Worm (Caenorhabditis elegans) whole organism, L1 larva: Measurements from ENCODE around the gene abu-1.

Experiments
- F16B12.6 ChIP-seq: fragments of 150-350 bp; optimal IDR thresholded peaks from 2 replicates; lab custom pipeline; 2014; ENCODE audit warnings: missing biosample characterization, missing genetic modification characterization
- Y116A8C.19 ChIP-seq: sonication (generic microtip); optimal IDR thresholded peaks from 2 replicates; lab custom pipeline; 2016; ENCODE audit warnings: missing compliant biosample characterization, missing genetic modification characterization, borderline replicate concordance
- blmp-1 ChIP-seq: fragments of 150-350 bp; optimal IDR thresholded peaks from 2 replicates; lab custom pipeline; 2014; ENCODE audit warnings: missing biosample characterization, missing genetic modification characterization
- ceh-63 ChIP-seq: fragments of 200-800 bp; sonication (Bioruptor generic); optimal IDR thresholded peaks from 2 replicates; lab custom pipeline; 2018; ENCODE audit warnings: mild to moderate bottlenecking, missing genetic modification characterization, missing compliant biosample characterization
- ceh-8 ChIP-seq: fragments of 200-800 bp; sonication (Bioruptor generic); optimal IDR thresholded peaks from 2 replicates; lab custom pipeline; 2018; ENCODE audit warnings: mild to moderate bottlenecking, missing genetic modification characterization, moderate library complexity, missing compliant biosample characterization
- ceh-82 ChIP-seq, 3 experiments: fragments of 150-350 bp in 1 of 3; sonication (generic microtip) in 2 of 3; optimal IDR thresholded peaks; 2 replicates each; lab custom pipeline; 2014 to 2017; ENCODE audit warnings: missing biosample characterization in 3 of 3, missing genetic modification characterization in 3 of 3
- ceh-88 ChIP-seq: fragments of 200-800 bp; sonication (Bioruptor generic); IDR thresholded peaks from 2 replicates; pipeline ENCODE4 v1.3.6; 2022; ENCODE audit warnings: missing genetic modification characterization, missing compliant biosample characterization
- ces-1 ChIP-seq: fragments of 150-350 bp; optimal IDR thresholded peaks from 2 replicates; lab custom pipeline; 2014; ENCODE audit warnings: missing biosample characterization, missing genetic modification reagents, missing genetic modification characterization
- efl-3 ChIP-seq: fragments of 200-800 bp; sonication (Bioruptor generic); optimal IDR thresholded peaks from 2 replicates; lab custom pipeline; 2018; ENCODE audit warnings: mild to moderate bottlenecking, missing genetic modification characterization, missing compliant biosample characterization
- elt-3 ChIP-seq, 6 experiments: fragments of 150-350 bp in 1 of 6; sonication (generic microtip); optimal IDR thresholded peaks; 2 replicates each; lab custom pipeline; 2017 to 2018; ENCODE audit warnings: missing biosample characterization in 6 of 6, missing genetic modification characterization in 6 of 6, inconsistent platforms in 1 of 6
- ets-5 ChIP-seq: fragments of 200-800 bp; sonication (Bioruptor generic); IDR thresholded peaks from 2 replicates; pipeline ENCODE4 v1.3.6; 2022; ENCODE audit warnings: missing genetic modification characterization, missing compliant biosample characterization
- fkh-10 ChIP-seq: sonication (generic microtip); optimal IDR thresholded peaks from 2 replicates; lab custom pipeline; 2017; ENCODE audit warnings: missing biosample characterization, missing genetic modification reagents, missing genetic modification characterization
- fkh-4 ChIP-seq: sonication (generic microtip); optimal IDR thresholded peaks from 2 replicates; lab custom pipeline; 2016; ENCODE audit warnings: missing compliant biosample characterization, missing genetic modification characterization, borderline replicate concordance
- fkh-8 ChIP-seq: sonication (generic microtip); optimal IDR thresholded peaks from 2 replicates; lab custom pipeline; 2016; ENCODE audit warnings: mild to moderate bottlenecking, missing genetic modification characterization, missing compliant biosample characterization
- fos-1 ChIP-seq: fragments of 150-350 bp; optimal IDR thresholded peaks from 2 replicates; lab custom pipeline; 2014; ENCODE audit warnings: missing biosample characterization, missing genetic modification characterization
- irx-1 ChIP-seq: sonication (generic microtip); optimal IDR thresholded peaks from 2 replicates; lab custom pipeline; 2016; ENCODE audit warnings: missing genetic modification characterization, missing compliant biosample characterization
- isw-1 ChIP-seq: fragments of 200-800 bp; sonication (Bioruptor generic); IDR thresholded peaks from 2 replicates; pipeline ENCODE4 v1.3.6; 2022; ENCODE audit warnings: missing genetic modification characterization, missing compliant biosample characterization
- mef-2 ChIP-seq: fragments of 150-350 bp; optimal IDR thresholded peaks from 2 replicates; lab custom pipeline; 2014; ENCODE audit warnings: missing biosample characterization, missing genetic modification characterization
- mep-1 ChIP-seq: fragments of 150-350 bp; optimal IDR thresholded peaks from 2 replicates; lab custom pipeline; 2014; ENCODE audit warnings: missing biosample characterization, missing genetic modification characterization
- nhr-11 ChIP-seq: fragments of 150-350 bp; optimal IDR thresholded peaks from 2 replicates; lab custom pipeline; 2014; ENCODE audit warnings: missing biosample characterization, missing genetic modification characterization
- nhr-12 ChIP-seq: sonication (generic microtip); optimal IDR thresholded peaks from 2 replicates; lab custom pipeline; 2017; ENCODE audit warnings: missing biosample characterization, missing genetic modification characterization
- nhr-76 ChIP-seq: sonication (generic microtip); optimal IDR thresholded peaks from 2 replicates; lab custom pipeline; 2017; ENCODE audit warnings: missing biosample characterization, missing genetic modification characterization
- nhr-84 ChIP-seq: sonication (generic microtip); optimal IDR thresholded peaks from 2 replicates; lab custom pipeline; 2017; ENCODE audit warnings: missing biosample characterization, missing genetic modification characterization
- nhr-85 ChIP-seq: sonication (generic microtip); peaks from one replicate; lab custom pipeline; 2016; ENCODE audit warnings: missing genetic modification characterization, inconsistent platforms, missing compliant biosample characterization
- nhr-90 ChIP-seq: sonication (generic microtip); optimal IDR thresholded peaks from 2 replicates; lab custom pipeline; 2016; ENCODE audit warnings: mild to moderate bottlenecking, missing genetic modification characterization, missing compliant biosample characterization; ENCODE audit not compliant: poor library complexity
- pag-3 ChIP-seq: sonication (generic microtip); optimal IDR thresholded peaks from 2 replicates; lab custom pipeline; 2017; ENCODE audit warnings: missing genetic modification characterization, mild to moderate bottlenecking, missing compliant biosample characterization, antibody characterized with exemption, borderline replicate concordance; ENCODE audit not compliant: insufficient read depth
- pqm-1 ChIP-seq: sonication (generic microtip); optimal IDR thresholded peaks from 3 replicates; lab custom pipeline; 2017; ENCODE audit warnings: missing biosample characterization, missing genetic modification characterization
- rnt-1 ChIP-seq: sonication (generic microtip); optimal IDR thresholded peaks from 2 replicates; lab custom pipeline; 2016; ENCODE audit warnings: mild to moderate bottlenecking, missing genetic modification characterization, moderate library complexity, missing compliant biosample characterization
- skn-1 ChIP-seq: fragments of 150-350 bp; optimal IDR thresholded peaks from 2 replicates; lab custom pipeline; 2014; ENCODE audit warnings: missing biosample characterization, missing genetic modification characterization
- sox-4 ChIP-seq: sonication (generic microtip); optimal IDR thresholded peaks from 2 replicates; lab custom pipeline; 2016; ENCODE audit warnings: missing genetic modification characterization, missing compliant biosample characterization
- tlp-1 ChIP-seq: fragments of 150-350 bp; optimal IDR thresholded peaks from 2 replicates; lab custom pipeline; 2014; ENCODE audit warnings: missing biosample characterization, missing genetic modification characterization
- unc-130 ChIP-seq: fragments of 150-350 bp; optimal IDR thresholded peaks from 2 replicates; lab custom pipeline; 2017; ENCODE audit warnings: missing biosample characterization, missing genetic modification characterization, inconsistent platforms
- unc-62 ChIP-seq: fragments of 150-350 bp; optimal IDR thresholded peaks from 2 replicates; lab custom pipeline; 2014; ENCODE audit warnings: missing biosample characterization, missing genetic modification reagents, missing genetic modification characterization
- unc-86 ChIP-seq: sonication (generic microtip); optimal IDR thresholded peaks from 2 replicates; lab custom pipeline; 2016; ENCODE audit warnings: missing genetic modification characterization, missing compliant biosample characterization
- unc-98 ChIP-seq: fragments of 200-800 bp; sonication (Bioruptor generic); IDR thresholded peaks from 2 replicates; pipeline ENCODE4 v1.3.6; 2022; ENCODE audit warnings: missing genetic modification characterization, missing compliant biosample characterization
- zip-4 ChIP-seq: fragments of 200-800 bp; sonication (Bioruptor generic); optimal IDR thresholded peaks from 2 replicates; lab custom pipeline; 2018; ENCODE audit warnings: mild to moderate bottlenecking, missing genetic modification characterization, moderate library complexity, missing compliant biosample characterization
- ztf-11 ChIP-seq, 2 experiments: sonication (generic microtip); optimal IDR thresholded peaks; 2 replicates each; lab custom pipeline; 2016 to 2017; ENCODE audit warnings: missing genetic modification characterization in 2 of 2, missing biosample characterization in 1 of 2, missing compliant biosample characterization in 1 of 2

Gene abu-1

ce11 chrV:10423511-10423910, 41.9 kb upstream of the abu-1 start:
- TF ChIP-seq fkh-4 (tag; lab: Kevin White, UChicago) (no peak), nhr-85 (tag; lab: Kevin White, UChicago) (peak; percentile 64)
- TF ChIP-seq, all 84 proteins: peak for 1

ce11 chrV:10421802-10422201, 40.2 kb upstream of the abu-1 start, which contains the start of gene col-13:
Gene col-13, minus strand, starts transcription at chrV:10421902.
- no peak for TF ChIP-seq ceh-8 (GFP tag; lab: Kevin White, UChicago)
- TF ChIP-seq, all 84 proteins: peak for 0

ce11 chrV:10418961-10419360, 37.3 kb upstream of the abu-1 start, which contains the start of gene F15H10.5:
Gene F15H10.5, minus strand, starts transcription at chrV:10419061.
- TF ChIP-seq unc-130 (no peak), skn-1 (tag; lab: Kevin White, UChicago) (no peak), fos-1 (tag; lab: Kevin White, UChicago) (no peak), F16B12.6 (tag; lab: Kevin White, UChicago) (no peak), ceh-63 (GFP tag; lab: Kevin White, UChicago) (no peak), fkh-8 (tag; lab: Kevin White, UChicago) (no peak), Y116A8C.19 (tag; lab: Kevin White, UChicago) (no peak), blmp-1 (tag; lab: Kevin White, UChicago) (no peak), elt-3 (tag; optimal IDR thresholded peaks at IDR 0.05; lab: Kevin White, UChicago) (no peak), irx-1 (tag; lab: Kevin White, UChicago) (no peak), mef-2 (tag; lab: Kevin White, UChicago) (no peak), ceh-82 (tag; optimal IDR thresholded peaks at IDR 0.05; lab: Kevin White, UChicago) (no peak), unc-98 (GFP tag; lab: Robert Waterston, UW) (no peak)

ce11 chrV:10416925-10417324, 35.3 kb upstream of the abu-1 start, which contains the start of gene F15H10.10:
Gene F15H10.10, minus strand, starts transcription at chrV:10417025.
- TF ChIP-seq isw-1 (no peak), nhr-84 (tag; lab: Kevin White, UChicago) (no peak)

- TF ChIP-seq unc-86 (tag; lab: Kevin White, UChicago) (no peak), rnt-1 (tag; lab: Kevin White, UChicago) (no peak), F16B12.6 (tag; lab: Kevin White, UChicago) (no peak), ceh-8 (GFP tag; lab: Kevin White, UChicago) (no peak), mep-1 (tag; lab: Kevin White, UChicago) (no peak), fkh-4 (tag; lab: Kevin White, UChicago) (no peak), unc-62 (GFP tag; lab: Kevin White, UChicago) (no peak), fkh-10 (GFP tag; lab: Kevin White, UChicago) (no peak), nhr-85 (tag; lab: Kevin White, UChicago) (no peak), zip-4 (GFP tag; lab: Kevin White, UChicago) (no peak), nhr-12 (tag; lab: Kevin White, UChicago) (no peak), pag-3 (tag; lab: Kevin White, UChicago) (no peak)
These were observed 33.0 kb upstream of the abu-1 start, which contains the start of gene F15H10.9 for ce11 chrV:10414610-10415009. Gene F15H10.9, minus strand, starts transcription at chrV:10414710.

ce11 chrV:10410030-10410713, 28.5 kb upstream of the abu-1 start, which contains the start of gene F15H10.12:
Gene F15H10.12, minus strand, starts transcription at chrV:10410080.
- no peak for TF ChIP-seq unc-62 (GFP tag; lab: Kevin White, UChicago)
- TF ChIP-seq ces-1 (GFP tag; lab: Kevin White, UChicago): no peak
- no peak for TF ChIP-seq ets-5 (GFP tag; lab: Robert Waterston, UW)
- no peak for TF ChIP-seq rnt-1 (tag; lab: Kevin White, UChicago)
- TF ChIP-seq pqm-1 (tag; lab: Kevin White, UChicago): no peak
- TF ChIP-seq nhr-11 (tag; lab: Kevin White, UChicago): no peak
- no peak for TF ChIP-seq efl-3 (GFP tag; lab: Kevin White, UChicago)
- no peak for TF ChIP-seq tlp-1 (tag; lab: Kevin White, UChicago)
- no peak for TF ChIP-seq elt-3 (tag; optimal IDR thresholded peaks at IDR 0.05; lab: Kevin White, UChicago)
- no peak for TF ChIP-seq sox-4 (tag; lab: Kevin White, UChicago)
- TF ChIP-seq nhr-90: no peak
- TF ChIP-seq ceh-88 (GFP tag; lab: Robert Waterston, UW): no peak
- no peak for TF ChIP-seq ztf-11 (tag; optimal IDR thresholded peaks at IDR 0.05; lab: Kevin White, UChicago)
- no peak for TF ChIP-seq nhr-76 (tag; lab: Kevin White, UChicago)
